Worm (Caenorhabditis elegans) whole organism, L4 larva: ENCODE results near the gene W08E12.7.

ENCODE experiments used
- D1046.2 ChIP-seq: fragments of 200-800 bp; sonication (Bioruptor generic); IDR thresholded peaks from 2 replicates; pipeline ENCODE4 v1.3.6; 2022; ENCODE audit warnings: missing genetic modification characterization, missing compliant biosample characterization
- ama-1 ChIP-seq: fragments of 150-350 bp; optimal IDR thresholded peaks from 2 replicates; lab custom pipeline; 2014; ENCODE audit warnings: inconsistent platforms, mixed read lengths
- daf-8 ChIP-seq: fragments of 200-800 bp; sonication (Bioruptor generic); IDR thresholded peaks from 2 replicates; pipeline ENCODE4 v1.3.6; 2022; ENCODE audit warnings: missing genetic modification characterization, missing compliant biosample characterization
- dmd-8 ChIP-seq: fragments of 200-800 bp; sonication (Bioruptor generic); IDR thresholded peaks from 2 replicates; pipeline ENCODE4 v1.3.6; 2022; ENCODE audit warnings: missing genetic modification characterization, missing compliant biosample characterization
- egl-27 ChIP-seq: sonication (generic microtip); optimal IDR thresholded peaks from 3 replicates; lab custom pipeline; 2017; ENCODE audit warnings: missing biosample characterization, missing genetic modification reagents, missing genetic modification characterization
- lin-38 ChIP-seq: fragments of 200-800 bp; sonication (Bioruptor generic); IDR thresholded peaks from 2 replicates; pipeline ENCODE4 v1.3.6; 2022; ENCODE audit warnings: missing genetic modification reagents, missing genetic modification characterization, missing compliant biosample characterization
- lsy-2 ChIP-seq, 2 experiments: fragments of 150-350 bp in 1 of 2; sonication (generic microtip) in 1 of 2; optimal IDR thresholded peaks; 2 replicates each; lab custom pipeline; 2014 to 2017; ENCODE audit warnings: missing biosample characterization in 2 of 2, missing genetic modification characterization in 2 of 2
- madf-5 ChIP-seq, 2 experiments: fragments of 200-800 bp; sonication (Bioruptor generic); IDR thresholded peaks; 2 replicates each; pipeline ENCODE4 v1.3.6; 2022; ENCODE audit warnings: missing compliant biosample characterization in 2 of 2, missing genetic modification characterization in 2 of 2
- nhr-11 ChIP-seq: fragments of 150-350 bp; optimal IDR thresholded peaks from 2 replicates; lab custom pipeline; 2014; ENCODE audit warnings: missing biosample characterization, missing genetic modification characterization
- nhr-237 ChIP-seq: sonication (generic microtip); optimal IDR thresholded peaks from 2 replicates; lab custom pipeline; 2017; ENCODE audit warnings: missing biosample characterization, missing genetic modification characterization
- nhr-25 ChIP-seq: sonication (generic microtip); optimal IDR thresholded peaks from 2 replicates; lab custom pipeline; 2017; ENCODE audit warnings: missing genetic modification characterization, mild to moderate bottlenecking, missing compliant biosample characterization, antibody characterized with exemption, moderate library complexity, borderline replicate concordance; ENCODE audit not compliant: insufficient read depth
- nhr-28 ChIP-seq: fragments of 150-350 bp; optimal IDR thresholded peaks from 2 replicates; lab custom pipeline; 2014; ENCODE audit warnings: missing biosample characterization, missing genetic modification characterization
- pha-4 ChIP-seq, 2 experiments: fragments of 150-350 bp in 1 of 2; fragments of 200-800 bp in 1 of 2; sonication (Bioruptor generic) in 1 of 2; IDR thresholded peaks in 1 of 2; optimal IDR thresholded peaks in 1 of 2; 2 replicates each; pipeline versions ENCODE4 v1.3.6 to Lab custom; 2014 to 2022; ENCODE audit warnings: missing genetic modification characterization in 2 of 2, missing genetic modification reagents in 2 of 2, missing biosample characterization in 1 of 2, missing compliant biosample characterization in 1 of 2
- unc-62 ChIP-seq, 3 experiments: fragments of 150-350 bp in 1 of 3; sonication (generic microtip); optimal IDR thresholded peaks in 2 of 3; peaks in 1 of 3; 1 replicate in 1 of 3; 2 replicates in 2 of 3; lab custom pipeline; 2014 to 2017; ENCODE audit warnings: missing biosample characterization in 3 of 3, missing genetic modification characterization in 3 of 3, missing genetic modification reagents in 3 of 3, missing genotype in 1 of 3

DNA sequence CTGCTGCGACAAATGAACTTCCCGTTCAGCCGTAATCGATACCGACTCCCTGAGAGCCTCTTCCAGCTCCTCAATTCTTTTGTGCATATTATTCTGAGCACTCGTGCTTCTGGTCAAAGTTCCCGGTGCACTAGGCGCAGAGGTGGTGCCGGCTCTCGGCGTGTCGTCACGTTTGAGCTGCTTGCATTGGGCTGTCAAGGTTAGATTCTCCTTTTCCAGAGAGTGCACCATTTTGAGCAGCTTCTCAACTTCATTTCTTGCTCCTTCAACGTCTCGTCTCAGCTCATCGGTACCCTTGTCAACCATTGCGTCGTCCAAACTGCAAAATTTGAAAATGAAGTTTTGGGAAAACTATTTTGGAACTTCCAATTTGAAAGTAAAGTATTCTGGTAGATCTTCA lies 50.5 kb downstream of the W08E12.7 start:
- TF ChIP-seq nhr-28 (tag; lab: Kevin White, UChicago) (no peak), dmd-8 (GFP tag; lab: Robert Waterston, UW) (no peak), nhr-237 (tag; lab: Kevin White, UChicago) (no peak), egl-27 (tag; lab: Kevin White, UChicago) (no peak), D1046.2 (GFP tag; lab: Robert Waterston, UW) (no peak), nhr-25 (tag; lab: Kevin White, UChicago) (no peak), lsy-2 (tag; optimal IDR thresholded peaks at IDR 0.05; lab: Kevin White, UChicago) (no peak), daf-8 (no peak), nhr-11 (tag; lab: Kevin White, UChicago) (no peak), unc-62 (GFP tag; optimal IDR thresholded peaks at IDR 0.05 in 1 of 2; lab: Kevin White, UChicago) (no peak), unc-62 (tag; optimal IDR thresholded peaks at IDR 0.05; lab: Kevin White, UChicago) (no peak), madf-5 (GFP tag; IDR thresholded peaks at IDR 0.05; lab: Robert Waterston, UW) (no peak), pha-4 (GFP tag; IDR thresholded peaks at IDR 0.05; lab: Robert Waterston, UW) (no peak), pha-4 (tag; optimal IDR thresholded peaks at IDR 0.05; lab: Kevin White, UChicago) (no peak), lin-38 (GFP tag; lab: Robert Waterston, UW) (no peak), ama-1 (no peak)
